Worm (Caenorhabditis elegans) whole organism, L4 larva: Measurements from ENCODE around the gene pde-4.

Experiments used
- F10B5.3 ChIP-seq: sonication (generic microtip); optimal IDR thresholded peaks from 2 replicates; lab custom pipeline; 2016; ENCODE audit warnings: mild to moderate bottlenecking, missing genetic modification characterization, missing compliant biosample characterization
- F44E2.7 ChIP-seq: fragments of 200-800 bp; sonication (Bioruptor generic); IDR thresholded peaks from 2 replicates; pipeline ENCODE4 v2.1.2; 2022; ENCODE audit warnings: missing genetic modification characterization, missing compliant biosample characterization
- T26A8.4 ChIP-seq: fragments of 200-800 bp; sonication (Bioruptor generic); IDR thresholded peaks from 2 replicates; pipeline ENCODE4 v1.3.6; 2022; ENCODE audit warnings: missing genetic modification characterization, missing compliant biosample characterization
- Y105C5A.15 ChIP-seq: fragments of 200-800 bp; sonication (Bioruptor generic); IDR thresholded peaks from 2 replicates; pipeline ENCODE4 v1.3.6; 2022; ENCODE audit warnings: missing genetic modification characterization, missing compliant biosample characterization
- aha-1 ChIP-seq: fragments of 150-350 bp; peaks from one replicate; lab custom pipeline; 2014; ENCODE audit warnings: missing biosample characterization, missing genetic modification characterization
- ceh-20 ChIP-seq: fragments of 200-800 bp; sonication (Bioruptor generic); IDR thresholded peaks from 2 replicates; pipeline ENCODE4 v1.3.6; 2022; ENCODE audit warnings: missing genetic modification reagents, missing genetic modification characterization, missing compliant biosample characterization
- ceh-28 ChIP-seq: fragments of 150-350 bp; optimal IDR thresholded peaks from 2 replicates; lab custom pipeline; 2014; ENCODE audit warnings: missing biosample characterization, missing genetic modification reagents, missing genetic modification characterization
- ceh-44 ChIP-seq: fragments of 200-800 bp; sonication (Bioruptor generic); IDR thresholded peaks from 2 replicates; pipeline ENCODE4 v1.3.6; 2022; ENCODE audit warnings: missing genetic modification reagents, missing genetic modification characterization, missing compliant biosample characterization
- daf-16 ChIP-seq, 3 experiments: sonication (generic microtip); optimal IDR thresholded peaks; 2 replicates each; lab custom pipeline; 2016 to 2017; ENCODE audit warnings: missing genetic modification characterization in 3 of 3, missing genetic modification reagents in 3 of 3, mild to moderate bottlenecking in 2 of 3, missing compliant biosample characterization in 2 of 3, missing biosample characterization in 1 of 3, moderate library complexity in 1 of 3
- daf-19 ChIP-seq: fragments of 200-800 bp; sonication (Bioruptor generic); conservative IDR thresholded peaks from 2 replicates; pipeline ENCODE4 v1.3.6; 2022; ENCODE audit warnings: missing genetic modification characterization, missing compliant biosample characterization
- dpl-1 ChIP-seq: fragments of 150-350 bp; optimal IDR thresholded peaks from 2 replicates; lab custom pipeline; 2014; ENCODE audit warnings: missing biosample characterization, missing genetic modification reagents, missing genetic modification characterization
- duxl-1 ChIP-seq: sonication (generic microtip); optimal IDR thresholded peaks from 2 replicates; lab custom pipeline; 2016; ENCODE audit warnings: mild to moderate bottlenecking, missing genetic modification characterization, moderate library complexity, missing compliant biosample characterization; ENCODE audit not compliant: poor library complexity
- dve-1 ChIP-seq: sonication (generic microtip); optimal IDR thresholded peaks from 2 replicates; lab custom pipeline; 2017; ENCODE audit warnings: antibody characterized with exemption, mild to moderate bottlenecking, missing genetic modification characterization, missing compliant biosample characterization; ENCODE audit not compliant: insufficient read depth
- gei-8 ChIP-seq: fragments of 200-800 bp; sonication (Bioruptor generic); optimal IDR thresholded peaks from 2 replicates; lab custom pipeline; 2018; ENCODE audit warnings: mild to moderate bottlenecking, missing genetic modification characterization, missing compliant biosample characterization
- hif-1 ChIP-seq, 2 experiments: sonication (generic microtip); optimal IDR thresholded peaks; 2 replicates each; lab custom pipeline; 2016 to 2017; ENCODE audit warnings: missing compliant biosample characterization in 2 of 2, missing genetic modification characterization in 2 of 2, missing genetic modification reagents in 2 of 2, missing genotype in 2 of 2, mild to moderate bottlenecking in 1 of 2
- hlh-11 ChIP-seq: fragments of 200-800 bp; sonication (Bioruptor generic); optimal IDR thresholded peaks from 2 replicates; lab custom pipeline; 2018; ENCODE audit warnings: mild to moderate bottlenecking, missing genetic modification characterization, missing compliant biosample characterization
- hlh-30 ChIP-seq: sonication (generic microtip); optimal IDR thresholded peaks from 2 replicates; lab custom pipeline; 2017; ENCODE audit warnings: antibody characterized with exemption, mild to moderate bottlenecking, missing genetic modification characterization, missing compliant biosample characterization; ENCODE audit not compliant: insufficient read depth
- hmg-1.1 ChIP-seq: fragments of 200-800 bp; sonication (Bioruptor generic); IDR thresholded peaks from 2 replicates; pipeline ENCODE4 v1.3.6; 2022; ENCODE audit warnings: missing genetic modification reagents, missing genetic modification characterization, missing compliant biosample characterization
- jun-1 ChIP-seq: fragments of 150-350 bp; optimal IDR thresholded peaks from 2 replicates; lab custom pipeline; 2014; ENCODE audit warnings: missing biosample characterization, missing genetic modification reagents, missing genetic modification characterization
- lin-13 ChIP-seq: fragments of 150-350 bp; optimal IDR thresholded peaks from 2 replicates; lab custom pipeline; 2014; ENCODE audit warnings: missing biosample characterization, missing genetic modification reagents, missing genetic modification characterization
- lir-3 ChIP-seq: sonication (generic microtip); optimal IDR thresholded peaks from 2 replicates; lab custom pipeline; 2016; ENCODE audit warnings: mild to moderate bottlenecking, missing genetic modification characterization, missing compliant biosample characterization
- lsy-2 ChIP-seq, 2 experiments: fragments of 150-350 bp in 1 of 2; sonication (generic microtip) in 1 of 2; optimal IDR thresholded peaks; 2 replicates each; lab custom pipeline; 2014 to 2017; ENCODE audit warnings: missing biosample characterization in 2 of 2, missing genetic modification characterization in 2 of 2
- madf-5 ChIP-seq, 2 experiments: fragments of 200-800 bp; sonication (Bioruptor generic); IDR thresholded peaks; 2 replicates each; pipeline ENCODE4 v1.3.6; 2022; ENCODE audit warnings: missing compliant biosample characterization in 2 of 2, missing genetic modification characterization in 2 of 2
- mdl-1 ChIP-seq, 2 experiments: fragments of 150-350 bp in 1 of 2; sonication (generic microtip) in 1 of 2; optimal IDR thresholded peaks; 2 replicates each; lab custom pipeline; 2014 to 2017; ENCODE audit warnings: missing biosample characterization in 2 of 2, missing genetic modification characterization in 2 of 2
- mdt-29 ChIP-seq: fragments of 200-800 bp; sonication (Bioruptor generic); IDR thresholded peaks from 2 replicates; pipeline ENCODE4 v1.3.6; 2022; ENCODE audit warnings: missing genetic modification reagents, missing genetic modification characterization, missing compliant biosample characterization
- mep-1 ChIP-seq: fragments of 150-350 bp; sonication (generic microtip); optimal IDR thresholded peaks from 3 replicates; lab custom pipeline; 2014; ENCODE audit warnings: missing biosample characterization, missing genetic modification characterization
- mes-2 ChIP-seq: sonication (generic microtip); optimal IDR thresholded peaks from 2 replicates; lab custom pipeline; 2016; ENCODE audit warnings: missing genotype, mild to moderate bottlenecking, missing genetic modification characterization, missing compliant biosample characterization; ENCODE audit not compliant: poor library complexity, severe bottlenecking
- mxl-3 ChIP-seq: fragments of 200-800 bp; sonication (Bioruptor generic); optimal IDR thresholded peaks from 2 replicates; lab custom pipeline; 2018; ENCODE audit warnings: mild to moderate bottlenecking, missing genetic modification characterization, missing compliant biosample characterization
- nhr-102 ChIP-seq: sonication (generic microtip); optimal IDR thresholded peaks from 2 replicates; lab custom pipeline; 2016; ENCODE audit warnings: mild to moderate bottlenecking, missing genetic modification characterization, moderate library complexity, missing compliant biosample characterization
- nhr-11 ChIP-seq: fragments of 150-350 bp; optimal IDR thresholded peaks from 2 replicates; lab custom pipeline; 2014; ENCODE audit warnings: missing biosample characterization, missing genetic modification characterization
- nhr-25 ChIP-seq: sonication (generic microtip); optimal IDR thresholded peaks from 2 replicates; lab custom pipeline; 2017; ENCODE audit warnings: missing genetic modification characterization, mild to moderate bottlenecking, missing compliant biosample characterization, antibody characterized with exemption, moderate library complexity, borderline replicate concordance; ENCODE audit not compliant: insufficient read depth
- nhr-28 ChIP-seq: fragments of 150-350 bp; optimal IDR thresholded peaks from 2 replicates; lab custom pipeline; 2014; ENCODE audit warnings: missing biosample characterization, missing genetic modification characterization
- nhr-42 ChIP-seq: fragments of 200-800 bp; sonication (Bioruptor generic); IDR thresholded peaks from 2 replicates; pipeline ENCODE4 v1.3.6; 2022; ENCODE audit warnings: missing genetic modification characterization, missing compliant biosample characterization
- nhr-6 ChIP-seq: fragments of 150-350 bp; optimal IDR thresholded peaks from 2 replicates; lab custom pipeline; 2014; ENCODE audit warnings: missing biosample characterization, missing genetic modification characterization
- nhr-77 ChIP-seq: fragments of 150-350 bp; optimal IDR thresholded peaks from 2 replicates; lab custom pipeline; 2014; ENCODE audit warnings: missing biosample characterization, missing genetic modification characterization
- php-3 ChIP-seq: fragments of 200-800 bp; sonication (Bioruptor generic); IDR thresholded peaks from 2 replicates; pipeline ENCODE4 v1.3.6; 2022; ENCODE audit warnings: missing genetic modification reagents, missing genetic modification characterization, missing compliant biosample characterization
- rbr-2 ChIP-seq: sonication (generic microtip); optimal IDR thresholded peaks from 2 replicates; lab custom pipeline; 2016; ENCODE audit warnings: missing genotype, missing genetic modification characterization, missing compliant biosample characterization
- set-16 ChIP-seq: fragments of 200-800 bp; sonication (Bioruptor generic); IDR thresholded peaks from 2 replicates; pipeline ENCODE4 v1.3.6; 2022; ENCODE audit warnings: missing genetic modification reagents, missing genetic modification characterization, missing compliant biosample characterization
- snpc-4 ChIP-seq: fragments of 150-350 bp; optimal IDR thresholded peaks from 2 replicates; lab custom pipeline; 2014; ENCODE audit warnings: missing biosample characterization, missing genetic modification characterization
- tag-97 ChIP-seq: fragments of 200-800 bp; sonication (Bioruptor generic); IDR thresholded peaks from 2 replicates; pipeline ENCODE4 v1.3.6; 2022; ENCODE audit warnings: missing genetic modification characterization, missing compliant biosample characterization
- unc-130 ChIP-seq: sonication (generic microtip); optimal IDR thresholded peaks from 2 replicates; lab custom pipeline; 2016; ENCODE audit warnings: missing genetic modification reagents, missing genetic modification characterization, missing compliant biosample characterization
- unc-39 ChIP-seq: sonication (generic microtip); optimal IDR thresholded peaks from 2 replicates; lab custom pipeline; 2017; ENCODE audit warnings: missing biosample characterization, missing genetic modification characterization
- unc-62 ChIP-seq, 3 experiments: fragments of 150-350 bp in 1 of 3; sonication (generic microtip); optimal IDR thresholded peaks in 2 of 3; peaks in 1 of 3; 1 replicate in 1 of 3; 2 replicates in 2 of 3; lab custom pipeline; 2014 to 2017; ENCODE audit warnings: missing biosample characterization in 3 of 3, missing genetic modification characterization in 3 of 3, missing genetic modification reagents in 3 of 3, missing genotype in 1 of 3
- ztf-11 ChIP-seq: fragments of 150-350 bp; optimal IDR thresholded peaks from 2 replicates; lab custom pipeline; 2014; ENCODE audit warnings: missing biosample characterization, missing genetic modification characterization
- ztf-7 ChIP-seq: fragments of 150-350 bp; optimal IDR thresholded peaks from 2 replicates; lab custom pipeline; 2014; ENCODE audit warnings: missing biosample characterization, missing genetic modification characterization

The pde-4 gene

ce11 chrII:7670039-7670438, 19.0 kb upstream of the pde-4 start:
- TF ChIP-seq ceh-28 (peak; percentile 80), set-16 (no peak)

- TF ChIP-seq F44E2.7 (GFP tag; lab: Robert Waterston, UW) (no peak), ztf-11 (tag; lab: Kevin White, UChicago) (no peak), gei-8 (no peak), madf-5 (GFP tag; IDR thresholded peaks at IDR 0.05; lab: Robert Waterston, UW) (no peak), unc-62 (GFP tag; optimal IDR thresholded peaks at IDR 0.05 in 1 of 2; lab: Kevin White, UChicago) (peak in 1 of 2 experiments; percentile 28), unc-62 (tag; optimal IDR thresholded peaks at IDR 0.05; lab: Kevin White, UChicago) (no peak), ztf-7 (tag; lab: Kevin White, UChicago) (no peak), php-3 (GFP tag; lab: Robert Waterston, UW) (no peak), nhr-28 (peak; percentile 57), Y105C5A.15 (no peak), dve-1 (tag; lab: Kevin White, UChicago) (peak; percentile 50), nhr-102 (tag; lab: Kevin White, UChicago) (no peak), mdl-1 (tag; optimal IDR thresholded peaks at IDR 0.05; lab: Kevin White, UChicago) (peak in 1 of 2 experiments; percentile 34), aha-1 (tag; lab: Kevin White, UChicago) (peak; percentile 57), duxl-1 (tag; lab: Kevin White, UChicago) (no peak), unc-39 (tag; lab: Kevin White, UChicago) (no peak), hlh-30 (tag; lab: Kevin White, UChicago) (peak; percentile 38), mdt-29 (no peak), rbr-2 (tag; lab: Kevin White, UChicago) (peak; percentile 48), mep-1 (tag; lab: Kevin White, UChicago) (peak; percentile 68), ceh-20 (GFP tag; lab: Robert Waterston, UW) (no peak), ceh-28 (no peak), lin-13 (GFP tag; lab: Kevin White, UChicago) (peak; percentile 53), mxl-3 (peak; percentile 0), tag-97 (no peak), hlh-11 (peak; percentile 50), nhr-11 (no peak), hmg-1.1 (GFP tag; lab: Robert Waterston, UW) (peak; percentile 52), nhr-25 (tag; lab: Kevin White, UChicago) (peak; percentile 40), hif-1 (tag; optimal IDR thresholded peaks at IDR 0.05; lab: Kevin White, UChicago) (peak in 1 of 2 experiments; percentile 11), snpc-4 (tag; lab: Kevin White, UChicago) (no peak), daf-19 (GFP tag; lab: Robert Waterston, UW) (no peak), ceh-44 (GFP tag; lab: Robert Waterston, UW) (no peak), nhr-77 (peak; percentile 63), mes-2 (tag; lab: Kevin White, UChicago) (peak; percentile 63), lir-3 (tag; lab: Kevin White, UChicago) (no peak), dpl-1 (GFP tag; lab: Kevin White, UChicago) (peak; percentile 18), T26A8.4 (no peak), nhr-6 (peak; percentile 31), daf-16 (GFP tag; optimal IDR thresholded peaks at IDR 0.05; lab: Kevin White, UChicago) (no peak), daf-16 (tag; optimal IDR thresholded peaks at IDR 0.05; lab: Kevin White, UChicago) (peak; percentile 23), nhr-42 (GFP tag; lab: Robert Waterston, UW) (no peak), lsy-2 (tag; optimal IDR thresholded peaks at IDR 0.05; lab: Kevin White, UChicago) (peak in 1 of 2 experiments; percentile 58), F10B5.3 (tag; lab: Kevin White, UChicago) (no peak), unc-130 (GFP tag; lab: Kevin White, UChicago) (no peak), jun-1 (tag; lab: Kevin White, UChicago) (no peak)
These were observed 18.4 kb upstream of the pde-4 start for ce11 chrII:7669409-7669808.
